Fruit fly (Drosophila melanogaster): ENCODE data around the gene Cyp28a5.

The Cyp28a5 gene

dm6 chr2L:14021646-14022129 is 44.6 kb downstream of the Cyp28a5 start (continued):
- TF ChIP-seq ci (GFP tag; IDR thresholded peaks at IDR 0.05) (peak; percentile 50; the same call in 2 of the 3 replicates), ap (GFP tag; IDR thresholded peaks at IDR 0.05) (no peak), hbn (GFP tag; IDR thresholded peaks at IDR 0.05; ENCODE audit: partially characterized antibody) (peak; percentile 27; the same call in 1 of the 2 replicates), pb (GFP tag; optimal IDR thresholded peaks at IDR 0.05) (peak; percentile 43), chinmo (GFP tag; IDR thresholded peaks at IDR 0.05; ENCODE audit: partially characterized antibody) (peak; percentile 100), CG10462 (GFP tag; optimal IDR thresholded peaks at IDR 0.05) (no peak), CG3065 (GFP tag; optimal IDR thresholded peaks at IDR 0.05) (no peak), CG5180 (GFP tag; optimal IDR thresholded peaks at IDR 0.05) (peak; percentile 94), HLHmδ (GFP tag; optimal IDR thresholded peaks at IDR 0.05) (peak; percentile 94), CG10543 (GFP tag; optimal IDR thresholded peaks at IDR 0.05) (peak; percentile 94), Hsf (GFP tag; optimal IDR thresholded peaks at IDR 0.05) (no peak), CG31224 (GFP tag; IDR thresholded peaks at IDR 0.05) (peak; percentile 100), Rx (GFP tag; IDR thresholded peaks at IDR 0.05) (no peak), CG7987 (GFP tag; optimal IDR thresholded peaks at IDR 0.05) (peak; percentile 63), abd-A (tag; optimal IDR thresholded peaks at IDR 0.05) (peak; percentile 99), CG1647 (GFP tag; optimal IDR thresholded peaks at IDR 0.05) (peak; percentile 9), Dad (GFP tag; optimal IDR thresholded peaks at IDR 0.05) (peak; percentile 8), Adf1 (GFP tag; IDR thresholded peaks at IDR 0.05) (peak; percentile 58; the same call in 1 of the 2 replicates), pros (GFP tag; optimal IDR thresholded peaks at IDR 0.05) (peak; percentile 70), knrl (GFP tag; IDR thresholded peaks at IDR 0.05; ENCODE audit: partially characterized antibody) (peak; percentile 44; the same call in 2 of the 3 replicates), bbx (GFP tag; IDR thresholded peaks at IDR 0.05; ENCODE audit: partially characterized antibody) (peak; percentile 72), emc (GFP tag; optimal IDR thresholded peaks at IDR 0.05) (no peak), CG3163 (GFP tag; optimal IDR thresholded peaks at IDR 0.05) (peak; percentile 48), CG32767 (GFP tag; IDR thresholded peaks at IDR 0.05) (peak; percentile 36), nerfin-2 (GFP tag; IDR thresholded peaks at IDR 0.05; ENCODE audit: partially characterized antibody) (peak; percentile 68), so (GFP tag; IDR thresholded peaks at IDR 0.05) (no peak; the same call in 2 of the 3 replicates), CG2129 (GFP tag; IDR thresholded peaks at IDR 0.05; ENCODE audit: partially characterized antibody) (0 out of 2 replicates have a peak, but pooled peaks have one; percentile 14), Pdp1 (GFP tag; optimal IDR thresholded peaks at IDR 0.05) (peak in 1 of 2 experiments; percentile 67), Hr39 (optimal IDR thresholded peaks at IDR 0.05) (no peak), CG7556 (GFP tag; optimal IDR thresholded peaks at IDR 0.05) (no peak), chm (GFP tag; IDR thresholded peaks at IDR 0.05) (peak; percentile 53), CG6791 (GFP tag; IDR thresholded peaks at IDR 0.05; ENCODE audit: partially characterized antibody) (peak; percentile 91), ato (GFP tag; IDR thresholded peaks at IDR 0.05; ENCODE audit: partially characterized antibody) (peak; percentile 50; the same call in 1 of the 2 replicates), cg (GFP tag; optimal IDR thresholded peaks at IDR 0.05) (peak; percentile 91), ttk (GFP tag; IDR thresholded peaks at IDR 0.05) (0 out of 2 replicates have a peak, but pooled peaks have one; percentile 4), tna (GFP tag; IDR thresholded peaks at IDR 0.05; ENCODE audit: partially characterized antibody) (peak; percentile 68), Med (GFP tag) (peak; percentile 84), repo (GFP tag; optimal IDR thresholded peaks at IDR 0.05) (no peak), CG8290 (GFP tag; optimal IDR thresholded peaks at IDR 0.05) (no peak), CG8290 (tag; optimal IDR thresholded peaks at IDR 0.05) (peak in 1 of 2 experiments; percentile 84), her (GFP tag; optimal IDR thresholded peaks at IDR 0.05) (no peak), zfh2 (GFP tag; optimal IDR thresholded peaks at IDR 0.05) (no peak), Trl (optimal IDR thresholded peaks at IDR 0.05) (peak in 1 of 2 experiments; percentile 12), Trl (GFP tag; optimal IDR thresholded peaks at IDR 0.05) (no peak), btn (GFP tag; optimal IDR thresholded peaks at IDR 0.05) (peak; percentile 23), psq (GFP tag; optimal IDR thresholded peaks at IDR 0.05) (no peak), gro (GFP tag; optimal IDR thresholded peaks at IDR 0.05) (peak; percentile 60), vfl (GFP tag; optimal IDR thresholded peaks at IDR 0.05) (no peak), sna (GFP tag; IDR thresholded peaks at IDR 0.05; ENCODE audit: partially characterized antibody) (peak; percentile 68), Ets65A (GFP tag) (peak; percentile 83), CG12769 (tag; optimal IDR thresholded peaks at IDR 0.05) (peak; percentile 96)
